Worm (Caenorhabditis elegans): ENCODE results near the gene ZK616.1.

ce11 chrIV:5374946-5375345, 25.8 kb upstream of the ZK616.1 start:
- no peak for TF ChIP-seq gmeb-2 (tag; optimal IDR thresholded peaks at IDR 0.05)
- TF ChIP-seq sox-2 (GFP tag; IDR thresholded peaks at IDR 0.05) = no peak
- no peak for TF ChIP-seq dmd-4 (tag; optimal IDR thresholded peaks at IDR 0.05; ENCODE audit: borderline replicate concordance)
- TF ChIP-seq che-1 (tag; optimal IDR thresholded peaks at IDR 0.05) = no peak
- TF ChIP-seq pqm-1 (tag; optimal IDR thresholded peaks at IDR 0.05) = no peak
- TF ChIP-seq pha-4 (tag; optimal IDR thresholded peaks at IDR 0.05) = no peak
- no peak for TF ChIP-seq lim-6 (tag; optimal IDR thresholded peaks at IDR 0.05)
- TF ChIP-seq ceh-34 (tag; optimal IDR thresholded peaks at IDR 0.05) = no peak
- no peak for TF ChIP-seq C08G9.2 (tag; optimal IDR thresholded peaks at IDR 0.05)
- TF ChIP-seq ets-4 (tag; optimal IDR thresholded peaks at IDR 0.05) = no peak
- no peak for TF ChIP-seq ceh-2 (tag; optimal IDR thresholded peaks at IDR 0.05)
- no peak for TF ChIP-seq hlh-30 (tag; optimal IDR thresholded peaks at IDR 0.05; ENCODE audit: insufficient read depth)
